Fruit fly (Drosophila melanogaster): ENCODE measurements around the gene CG4199.

The CG4199 gene

dm6 chrX:2065073-2065472 is 8.2 kb downstream of the CG4199 start, which contains the start of gene CG4281 (continued):
- TF ChIP-seq chinmo (GFP tag; IDR thresholded peaks at IDR 0.05; ENCODE audit: partially characterized antibody), result peak; percentile 76; the same call in 2 of the 4 replicates
- TF ChIP-seq CG12391 (tag; optimal IDR thresholded peaks at IDR 0.05), result peak; percentile 33
- peak; percentile 34 for TF ChIP-seq CoRest (tag; optimal IDR thresholded peaks at IDR 0.05)
- peak; percentile 87 for TF ChIP-seq CG7963 (GFP tag; IDR thresholded peaks at IDR 0.05; ENCODE audit: partially characterized antibody)
- TF ChIP-seq CG2129 (GFP tag; IDR thresholded peaks at IDR 0.05; ENCODE audit: partially characterized antibody), result peak; percentile 91
- no peak for TF ChIP-seq CG14441 (GFP tag; IDR thresholded peaks at IDR 0.05)
- peak; percentile 69 for TF ChIP-seq Sin3A (optimal IDR thresholded peaks at IDR 0.05)
- no peak for TF ChIP-seq eyg (GFP tag; optimal IDR thresholded peaks at IDR 0.05)
- TF ChIP-seq nmo (GFP tag; optimal IDR thresholded peaks at IDR 0.05), result peak; percentile 9
- no peak for TF ChIP-seq CG3838 (GFP tag; optimal IDR thresholded peaks at IDR 0.05)
- TF ChIP-seq CG12219 (GFP tag; optimal IDR thresholded peaks at IDR 0.05), result no peak
- TF ChIP-seq Max (GFP tag; optimal IDR thresholded peaks at IDR 0.05), result peak; percentile 4
- TF ChIP-seq HmgZ (tag; optimal IDR thresholded peaks at IDR 0.05), result peak; percentile 44
- TF ChIP-seq pzg (GFP tag; optimal IDR thresholded peaks at IDR 0.05), result peak; percentile 67
- TF ChIP-seq lbe (GFP tag; optimal IDR thresholded peaks at IDR 0.05), result no peak
- peak; percentile 91 for TF ChIP-seq hb (GFP tag; IDR thresholded peaks at IDR 0.05; ENCODE audit: partially characterized antibody)
- TF ChIP-seq caup (GFP tag; optimal IDR thresholded peaks at IDR 0.05; ENCODE audit: severe bottlenecking), result no peak
- peak in 1 of 3 experiments; percentile 41 for TF ChIP-seq Stat92E (GFP tag; optimal IDR thresholded peaks at IDR 0.05)
- TF ChIP-seq Med (GFP tag), result peak; percentile 58
- TF ChIP-seq CG14710 (tag; optimal IDR thresholded peaks at IDR 0.05), result peak; percentile 47
- peak; percentile 98 for TF ChIP-seq Dll (GFP tag; IDR thresholded peaks at IDR 0.05; ENCODE audit: partially characterized antibody)
- peak; percentile 2 for TF ChIP-seq CG13894 (tag; optimal IDR thresholded peaks at IDR 0.05)
- peak; percentile 33 for TF ChIP-seq CG2120 (GFP tag; optimal IDR thresholded peaks at IDR 0.05)
- TF ChIP-seq ro (GFP tag; IDR thresholded peaks at IDR 0.05), result no peak
- TF ChIP-seq Myb (GFP tag; optimal IDR thresholded peaks at IDR 0.05), result peak; percentile 32
- TF ChIP-seq Ets65A (GFP tag), result no peak
- peak; percentile 82 for TF ChIP-seq Sry-δ (GFP tag; optimal IDR thresholded peaks at IDR 0.05)
- peak; percentile 80 for TF ChIP-seq CG2116 (GFP tag; optimal IDR thresholded peaks at IDR 0.05)
- peak; percentile 91 for TF ChIP-seq bbx (GFP tag; IDR thresholded peaks at IDR 0.05; ENCODE audit: partially characterized antibody)
- TF ChIP-seq vnd (GFP tag; IDR thresholded peaks at IDR 0.05; ENCODE audit: partially characterized antibody), result peak; percentile 91
- TF ChIP-seq Usf (GFP tag; optimal IDR thresholded peaks at IDR 0.05), result no peak
- TF ChIP-seq CG31441 (GFP tag; IDR thresholded peaks at IDR 0.05), result 0 out of 2 replicates have a peak, but pooled peaks have one; percentile 21
- TF ChIP-seq Bgb (GFP tag; IDR thresholded peaks at IDR 0.05; ENCODE audit: partially characterized antibody), result peak; percentile 93
- no peak for TF ChIP-seq NFAT (GFP tag; IDR thresholded peaks at IDR 0.05)
- TF ChIP-seq CG14014 (GFP tag; IDR thresholded peaks at IDR 0.05), result no peak
- no peak for TF ChIP-seq crp (GFP tag; optimal IDR thresholded peaks at IDR 0.05)
- TF ChIP-seq Pdp1 (GFP tag; optimal IDR thresholded peaks at IDR 0.05), result peak in 1 of 2 experiments; percentile 1
- peak; percentile 12 for TF ChIP-seq Hsf (GFP tag; optimal IDR thresholded peaks at IDR 0.05)
- no peak for TF ChIP-seq CHES-1-like (GFP tag; optimal IDR thresholded peaks at IDR 0.05)
- TF ChIP-seq Dp (GFP tag; optimal IDR thresholded peaks at IDR 0.05), result peak; percentile 74
- TF ChIP-seq CG3995 (GFP tag; optimal IDR thresholded peaks at IDR 0.05), result peak; percentile 36
- peak; percentile 80 for TF ChIP-seq sd (tag; optimal IDR thresholded peaks at IDR 0.05)
- no peak for TF ChIP-seq CG18599 (GFP tag; optimal IDR thresholded peaks at IDR 0.05)
- peak; percentile 80 for TF ChIP-seq CG10267 (tag; optimal IDR thresholded peaks at IDR 0.05)
- peak; percentile 4 for TF ChIP-seq Tbp (GFP tag; optimal IDR thresholded peaks at IDR 0.05)
- TF ChIP-seq Ets97D (GFP tag; optimal IDR thresholded peaks at IDR 0.05), result peak; percentile 15
- no peak for TF ChIP-seq Rfx (GFP tag; IDR thresholded peaks at IDR 0.05)
- TF ChIP-seq CG4617 (GFP tag; optimal IDR thresholded peaks at IDR 0.05; ENCODE audit: borderline replicate concordance), result peak; percentile 8
- peak; percentile 92 for TF ChIP-seq tna (GFP tag; IDR thresholded peaks at IDR 0.05; ENCODE audit: partially characterized antibody)

Measured in whole organism, embryonic.